Fruit fly (Drosophila melanogaster): Measurements from ENCODE around the gene CG15743.

Gene CG15743

DNA sequence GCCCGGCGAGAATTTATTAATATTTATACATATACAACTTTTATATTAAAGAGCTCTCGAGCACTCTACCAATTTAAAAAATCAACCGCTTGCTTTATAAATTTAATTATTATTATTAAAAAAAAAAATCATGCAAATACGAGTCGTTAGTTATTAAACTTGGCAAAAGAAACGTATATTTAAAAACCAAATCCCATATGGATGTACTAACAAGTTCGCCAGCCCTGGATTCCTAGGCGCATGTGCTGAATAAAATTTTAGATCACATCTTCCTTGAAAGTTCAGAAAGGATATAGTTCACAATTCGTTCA, 26.8 kb upstream of the CG15743 start, which contains the start of gene comt (continued):
- no peak for TF ChIP-seq spab (GFP tag; optimal IDR thresholded peaks at IDR 0.05)
- TF ChIP-seq CG11902 (GFP tag; optimal IDR thresholded peaks at IDR 0.05): no peak
- TF ChIP-seq eg (GFP tag; IDR thresholded peaks at IDR 0.05): peak; percentile 76
- TF ChIP-seq svp (GFP tag): no peak
- TF ChIP-seq Sox14 (GFP tag; optimal IDR thresholded peaks at IDR 0.05): no peak
- TF ChIP-seq Hr38 (GFP tag; optimal IDR thresholded peaks at IDR 0.05): no peak
- no peak for TF ChIP-seq achi (GFP tag; optimal IDR thresholded peaks at IDR 0.05)
- no peak for TF ChIP-seq Ets21C (GFP tag; optimal IDR thresholded peaks at IDR 0.05)
- TF ChIP-seq Hr39 (GFP tag; optimal IDR thresholded peaks at IDR 0.05): no peak
- no peak for TF ChIP-seq Hr4 (GFP tag; optimal IDR thresholded peaks at IDR 0.05)
- TF ChIP-seq vri (GFP tag; optimal IDR thresholded peaks at IDR 0.05): peak; percentile 8
- peak; percentile 47 for TF ChIP-seq esn (GFP tag; optimal IDR thresholded peaks at IDR 0.05)
- TF ChIP-seq topi (GFP tag; optimal IDR thresholded peaks at IDR 0.05): no peak
- TF ChIP-seq CG6808 (GFP tag; optimal IDR thresholded peaks at IDR 0.05): no peak
- TF ChIP-seq CG10631 (GFP tag; optimal IDR thresholded peaks at IDR 0.05): peak; percentile 66
- no peak for TF ChIP-seq CG32006 (GFP tag; optimal IDR thresholded peaks at IDR 0.05)
- peak; percentile 59 for TF ChIP-seq CG3032 (tag; optimal IDR thresholded peaks at IDR 0.05)
- no peak for TF ChIP-seq Smox (GFP tag; optimal IDR thresholded peaks at IDR 0.05)
- TF ChIP-seq CG11294 (GFP tag; IDR thresholded peaks at IDR 0.05): no peak
- TF ChIP-seq CG34406 (GFP tag; optimal IDR thresholded peaks at IDR 0.05): peak; percentile 40
- no peak for TF ChIP-seq CG6276 (GFP tag; optimal IDR thresholded peaks at IDR 0.05)
- no peak for TF ChIP-seq Blimp-1 (GFP tag; optimal IDR thresholded peaks at IDR 0.05)
- no peak for TF ChIP-seq Lpt (GFP tag; optimal IDR thresholded peaks at IDR 0.05)
- peak; percentile 88 for TF ChIP-seq Eip78C (GFP tag)

DNA sequence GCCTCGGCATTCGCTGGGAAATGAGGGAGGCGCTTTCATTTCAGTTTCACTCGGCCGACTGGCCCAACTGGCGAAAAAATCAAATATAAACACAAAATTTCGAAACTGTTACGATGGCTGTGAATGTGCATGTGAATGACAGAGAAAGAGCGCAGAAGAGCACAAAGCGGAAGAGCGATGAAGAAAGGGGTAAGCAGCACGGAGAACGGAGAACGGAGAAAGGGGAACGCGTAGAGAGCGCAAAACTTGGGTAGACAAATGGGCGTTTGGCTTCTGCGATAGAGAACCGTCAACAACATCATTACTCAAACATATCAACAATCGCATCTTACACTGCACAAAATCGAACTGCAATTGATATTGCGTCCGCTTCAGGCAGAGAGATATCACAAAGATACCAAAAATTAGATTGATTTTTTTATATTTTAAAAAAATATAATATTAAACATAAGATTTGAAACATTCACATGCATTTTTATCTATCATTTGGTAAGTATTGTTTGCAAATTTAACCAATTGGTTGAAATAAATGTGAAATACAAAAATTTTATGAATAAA, 12.8 kb upstream of the CG15743 start:
- TF ChIP-seq svp (GFP tag) (no peak), CG4318 (GFP tag; optimal IDR thresholded peaks at IDR 0.05) (peak; percentile 21), CG8119 (GFP tag; IDR thresholded peaks at IDR 0.05) (peak; percentile 20; the same call in 1 of the 3 replicates), fd59A (GFP tag; optimal IDR thresholded peaks at IDR 0.05) (no peak), CG32006 (GFP tag; optimal IDR thresholded peaks at IDR 0.05) (peak; percentile 63), Eip75B (GFP tag; optimal IDR thresholded peaks at IDR 0.05) (no peak), CG6854 (GFP tag; optimal IDR thresholded peaks at IDR 0.05) (no peak), CG6792 (GFP tag; optimal IDR thresholded peaks at IDR 0.05) (no peak), salr (GFP tag; optimal IDR thresholded peaks at IDR 0.05) (no peak), CG1621 (tag; optimal IDR thresholded peaks at IDR 0.05) (no peak), CG6163 (GFP tag; IDR thresholded peaks at IDR 0.05) (peak; percentile 55; the same call in 2 of the 3 replicates), Ets21C (GFP tag; optimal IDR thresholded peaks at IDR 0.05) (no peak), Sox15 (GFP tag; optimal IDR thresholded peaks at IDR 0.05) (no peak), topi (GFP tag; optimal IDR thresholded peaks at IDR 0.05) (no peak), CG34406 (GFP tag; optimal IDR thresholded peaks at IDR 0.05) (no peak), CG8319 (GFP tag; optimal IDR thresholded peaks at IDR 0.05) (no peak), Gug (GFP tag; IDR thresholded peaks at IDR 0.05) (peak; percentile 46), CG3032 (tag; optimal IDR thresholded peaks at IDR 0.05) (no peak), eg (GFP tag; IDR thresholded peaks at IDR 0.05) (no peak), dac (GFP tag; optimal IDR thresholded peaks at IDR 0.05) (no peak), OdsH (GFP tag; optimal IDR thresholded peaks at IDR 0.05) (no peak), Eip93F (GFP tag; optimal IDR thresholded peaks at IDR 0.05) (peak; percentile 4), CG15336 (GFP tag; IDR thresholded peaks at IDR 0.05) (peak; percentile 36), pdm3 (GFP tag; optimal IDR thresholded peaks at IDR 0.05) (no peak), CG31627 (GFP tag; optimal IDR thresholded peaks at IDR 0.05) (no peak), Ets96B (tag; optimal IDR thresholded peaks at IDR 0.05) (no peak), achi (GFP tag; optimal IDR thresholded peaks at IDR 0.05) (peak; percentile 16), Lpt (GFP tag; optimal IDR thresholded peaks at IDR 0.05) (peak; percentile 11), Hr39 (GFP tag; optimal IDR thresholded peaks at IDR 0.05) (no peak), fd85E (GFP tag; optimal IDR thresholded peaks at IDR 0.05) (no peak), net (GFP tag; optimal IDR thresholded peaks at IDR 0.05) (no peak), CG10631 (GFP tag; optimal IDR thresholded peaks at IDR 0.05) (no peak), CG16779 (tag; optimal IDR thresholded peaks at IDR 0.05) (no peak), Smox (GFP tag; optimal IDR thresholded peaks at IDR 0.05) (no peak), CG6276 (GFP tag; optimal IDR thresholded peaks at IDR 0.05) (peak; percentile 4), acj6 (GFP tag; optimal IDR thresholded peaks at IDR 0.05) (no peak), CG9139 (GFP tag; optimal IDR thresholded peaks at IDR 0.05) (no peak), CG10669 (GFP tag; optimal IDR thresholded peaks at IDR 0.05) (no peak), CG11294 (GFP tag; IDR thresholded peaks at IDR 0.05) (0 out of 2 replicates have a peak, but pooled peaks have one; percentile 6), Sox14 (GFP tag; optimal IDR thresholded peaks at IDR 0.05) (no peak)

Data from whole organism, prepupa.